Worm (Caenorhabditis elegans) whole organism, mixed stage, embryonic: ENCODE measurements around the gene T14B4.5.

Source experiments
- lin-13 ChIP-seq: fragments of 150-350 bp; optimal IDR thresholded peaks from 2 replicates; lab custom pipeline; 2014; ENCODE audit warnings: missing biosample characterization, missing genetic modification characterization
- mab-5 ChIP-seq: fragments of 150-350 bp; optimal IDR thresholded peaks from 2 replicates; lab custom pipeline; 2014; ENCODE audit warnings: missing biosample characterization, missing genetic modification characterization
- mep-1 ChIP-seq: fragments of 150-350 bp; optimal IDR thresholded peaks from 2 replicates; lab custom pipeline; 2017; ENCODE audit warnings: missing biosample characterization, missing genetic modification reagents, missing genetic modification characterization, inconsistent platforms
- mls-2 ChIP-seq: sonication (generic microtip); optimal IDR thresholded peaks from 2 replicates; lab custom pipeline; 2016; ENCODE audit warnings: mild to moderate bottlenecking, missing genetic modification characterization, moderate library complexity, missing compliant biosample characterization
- nhr-237 ChIP-seq: fragments of 150-350 bp; optimal IDR thresholded peaks from 2 replicates; lab custom pipeline; 2014; ENCODE audit warnings: missing biosample characterization, missing genetic modification characterization
- pha-4 ChIP-seq: fragments of 150-350 bp; optimal IDR thresholded peaks from 2 replicates; lab custom pipeline; 2018; ENCODE audit warnings: missing biosample characterization, missing genetic modification reagents, missing genetic modification characterization
- snpc-4 ChIP-seq: fragments of 150-350 bp; optimal IDR thresholded peaks from 2 replicates; lab custom pipeline; 2014; ENCODE audit warnings: missing biosample characterization, missing genetic modification characterization
- ztf-11 ChIP-seq: fragments of 150-350 bp; optimal IDR thresholded peaks from 2 replicates; lab custom pipeline; 2014; ENCODE audit warnings: missing biosample characterization, missing genetic modification characterization

DNA sequence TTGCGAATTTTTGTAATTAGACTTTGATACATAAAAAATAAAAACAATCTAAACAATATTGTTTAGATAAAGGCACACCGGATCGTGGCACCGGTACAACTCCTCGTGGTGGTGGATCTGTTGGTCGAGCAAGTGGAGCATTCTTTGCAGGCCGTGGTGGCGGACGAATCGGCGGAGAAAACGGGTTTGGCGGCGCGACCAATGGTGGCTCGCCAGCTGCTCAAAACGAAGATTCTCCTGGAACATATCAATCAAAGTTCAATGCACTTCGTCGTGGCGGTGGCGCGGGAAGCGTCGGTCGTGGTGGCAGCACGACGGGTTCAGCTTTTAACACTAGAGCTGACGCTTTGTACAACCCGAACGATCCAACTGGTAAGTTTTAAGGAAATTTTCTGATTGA, 30.7 kb upstream of the T14B4.5 start:
- TF ChIP-seq ztf-11 (no peak), lin-13 (tag; lab: Kevin White, UChicago) (no peak), mep-1 (no peak), nhr-237 (no peak), snpc-4 (no peak), pha-4 (no peak), mab-5 (tag; lab: Kevin White, UChicago) (no peak), mls-2 (no peak)
